Fruit fly (Drosophila melanogaster) whole organism, pupa: ENCODE results near the gene frc.

Source experiments
- CG4496 ChIP-seq: fragments of 200-800 bp; sonication (Bioruptor generic); IDR thresholded peaks from 3 replicates; pipeline ENCODE4 v1.3.6; 2022; ENCODE audit warnings: missing biosample characterization, missing genetic modification characterization
- EcR ChIP-seq: fragments of 200-800 bp; sonication (Bioruptor generic); optimal IDR thresholded peaks from 3 replicates; lab custom pipeline; 2019; ENCODE audit warnings: missing biosample characterization, missing genetic modification characterization, mild to moderate bottlenecking, moderate library complexity, missing genetic modification reagents
- Ets98B ChIP-seq: fragments of 200-800 bp; sonication (Bioruptor generic); IDR thresholded peaks from 2 replicates; pipeline ENCODE4 v1.3.6; 2022; ENCODE audit warnings: missing biosample characterization, missing genetic modification characterization

dm6 chr3L:17401411-17401810, 31.6 kb downstream of the frc start:
- TF ChIP-seq CG4496 (GFP tag; lab: Robert Waterston, UW): 0 out of 3 replicates have a peak, but pooled peaks have one; percentile 39
- TF ChIP-seq Ets98B (GFP tag; lab: Robert Waterston, UW): no peak
- TF ChIP-seq EcR: no peak
